Worm (Caenorhabditis elegans): ENCODE results near the gene Y15E3A.3.

DNA sequence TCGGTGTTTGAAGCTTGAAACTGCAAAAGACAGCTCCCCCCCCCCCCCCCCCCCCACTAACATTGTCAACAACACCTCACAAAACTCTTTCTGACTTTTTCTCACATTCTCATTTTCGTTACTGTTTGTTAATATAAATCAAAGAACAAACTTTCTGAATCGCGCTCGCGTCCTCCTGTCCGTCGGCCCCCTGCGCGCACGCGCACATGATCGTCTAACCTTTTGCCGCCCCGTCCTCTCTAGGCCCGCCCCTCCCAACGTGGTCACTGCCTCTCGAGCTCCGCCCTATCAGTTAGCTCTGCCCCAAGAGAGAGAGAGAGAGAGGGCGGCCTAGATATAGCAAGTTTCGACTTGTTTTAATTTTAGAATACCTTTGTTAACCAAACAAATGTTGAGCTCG lies 15.1 kb upstream of the Y15E3A.3 start:
- TF ChIP-seq bed-3 (GFP tag; optimal IDR thresholded peaks at IDR 0.05), result no peak
- no peak for TF ChIP-seq unc-62 (GFP tag; optimal IDR thresholded peaks at IDR 0.05)
- TF ChIP-seq nhr-237 (tag; optimal IDR thresholded peaks at IDR 0.05), result no peak
- TF ChIP-seq snpc-4 (tag; optimal IDR thresholded peaks at IDR 0.05), result no peak
- no peak for TF ChIP-seq ham-2 (GFP tag; optimal IDR thresholded peaks at IDR 0.05)

Measured in whole organism, mixed stage, embryonic.